Worm (Caenorhabditis elegans): Measurements from ENCODE around the gene rabs-5.

- TF ChIP-seq cog-1 (tag; optimal IDR thresholded peaks at IDR 0.05) (no peak), klf-2 (GFP tag; conservative IDR thresholded peaks at IDR 0.05) (no peak), ztf-23 (GFP tag; IDR thresholded peaks at IDR 0.05) (no peak), flt-1 (GFP tag; IDR thresholded peaks at IDR 0.05) (no peak), T22C8.4 (GFP tag; IDR thresholded peaks at IDR 0.05) (no peak), ztf-29 (GFP tag; IDR thresholded peaks at IDR 0.05) (no peak)
Observed at ce11 chrIV:8086552-8086951, 20.9 kb downstream of the rabs-5 start, which contains the start of gene nsy-7.

Measured in whole organism, midembryonic.